Fruit fly (Drosophila melanogaster) whole organism, wandering third instar larva: ENCODE results near the gene Tcs3.

Experiments
- Abd-B ChIP-seq: fragments of >200 bp; optimal IDR thresholded peaks from 2 replicates; lab custom pipeline; 2017; ENCODE audit warnings: missing biosample characterization, missing genetic modification characterization
- CG32264 ChIP-seq: fragments of 200-800 bp; sonication (Bioruptor generic); optimal IDR thresholded peaks from 2 replicates; lab custom pipeline; 2016; ENCODE audit warnings: missing biosample characterization, missing genetic modification characterization
- CG9705 ChIP-seq: fragments of 200-800 bp; sonication (Bioruptor generic); optimal IDR thresholded peaks from 2 replicates; lab custom pipeline; 2018; ENCODE audit warnings: missing biosample characterization, mild to moderate bottlenecking, missing genetic modification characterization
- CrebA ChIP-seq: fragments of 200-800 bp; sonication (Bioruptor generic); optimal IDR thresholded peaks from 2 replicates; lab custom pipeline; 2016; ENCODE audit warnings: missing biosample characterization, mild to moderate bottlenecking, missing genetic modification characterization, borderline replicate concordance
- Dfd ChIP-seq: fragments of >200 bp; optimal IDR thresholded peaks from 2 replicates; lab custom pipeline; 2017; ENCODE audit warnings: missing biosample characterization, missing genetic modification characterization
- Dif ChIP-seq: fragments of 200-275, 200-300 bp; sonication (Bioruptor generic); optimal IDR thresholded peaks from 2 replicates; lab custom pipeline; 2018; ENCODE audit warnings: missing biosample characterization, missing genetic modification characterization; ENCODE audit not compliant: partially characterized antibody
- GATAd ChIP-seq: sonication (Bioruptor generic); optimal IDR thresholded peaks from 2 replicates; lab custom pipeline; 2016; ENCODE audit warnings: missing biosample characterization, missing genetic modification characterization
- HLH106 ChIP-seq: fragments of 200-800 bp; optimal IDR thresholded peaks from 3 replicates; lab custom pipeline; 2019; ENCODE audit warnings: missing biosample characterization, mild to moderate bottlenecking, missing genetic modification characterization, moderate library complexity
- Hnf4 ChIP-seq: fragments of 200-800 bp; sonication (Bioruptor generic); optimal IDR thresholded peaks from 2 replicates; lab custom pipeline; 2016; ENCODE audit warnings: missing biosample characterization, mild to moderate bottlenecking, missing genetic modification characterization
- Hr78 ChIP-seq: fragments of >200 bp; optimal IDR thresholded peaks from 2 replicates; lab custom pipeline; 2017; ENCODE audit warnings: missing biosample characterization, missing genetic modification characterization
- Hr83 ChIP-seq: fragments of 200-300 bp; sonication (Bioruptor generic); optimal IDR thresholded peaks from 2 replicates; lab custom pipeline; 2016; ENCODE audit warnings: missing biosample characterization, mild to moderate bottlenecking, missing genetic modification characterization, moderate library complexity; ENCODE audit not compliant: poor library complexity, severe bottlenecking
- Jra ChIP-seq: sonication (Bioruptor generic); optimal IDR thresholded peaks from 2 replicates; lab custom pipeline; 2016; ENCODE audit warnings: missing biosample characterization, missing genetic modification characterization
- Mio ChIP-seq: sonication (Bioruptor generic); optimal IDR thresholded peaks from 2 replicates; lab custom pipeline; 2016; ENCODE audit warnings: missing biosample characterization, missing genetic modification characterization
- Myc ChIP-seq: fragments of >200 bp; optimal IDR thresholded peaks from 2 replicates; lab custom pipeline; 2017
- N ChIP-seq: fragments of >200 bp; optimal IDR thresholded peaks from 2 replicates; lab custom pipeline; 2018; ENCODE audit warnings: missing biosample characterization, missing external identifiers, missing genetic modification characterization
- OdsH ChIP-seq: fragments of 200-800 bp; sonication (Bioruptor generic); optimal IDR thresholded peaks from 2 replicates; lab custom pipeline; 2016; ENCODE audit warnings: missing biosample characterization, mild to moderate bottlenecking, missing genetic modification characterization
- Rel ChIP-seq, 2 experiments: fragments of 200-800 bp; sonication (Bioruptor generic) in 1 of 2; optimal IDR thresholded peaks; 2 replicates in 1 of 2; 3 replicates in 1 of 2; lab custom pipeline; 2016 to 2019; ENCODE audit warnings: mild to moderate bottlenecking in 2 of 2, missing biosample characterization in 2 of 2, missing genetic modification characterization in 2 of 2, moderate library complexity in 1 of 2
- Sp1 ChIP-seq: fragments of 200-800 bp; sonication (Bioruptor generic); optimal IDR thresholded peaks from 3 replicates; lab custom pipeline; 2019; ENCODE audit warnings: missing biosample characterization, mild to moderate bottlenecking, missing genetic modification characterization, moderate library complexity
- Vsx2 ChIP-seq: fragments of 200-300, 225-300 bp; sonication (Bioruptor generic); optimal IDR thresholded peaks from 2 replicates; lab custom pipeline; 2018; ENCODE audit warnings: missing biosample characterization, missing genetic modification characterization; ENCODE audit not compliant: partially characterized antibody
- br ChIP-seq: fragments of 200-800 bp; sonication (Bioruptor generic); optimal IDR thresholded peaks from 2 replicates; lab custom pipeline; 2016; ENCODE audit warnings: missing biosample characterization, missing genetic modification characterization
- brk ChIP-seq: fragments of 200-800 bp; sonication (Bioruptor generic); optimal IDR thresholded peaks from 2 replicates; lab custom pipeline; 2016; ENCODE audit warnings: missing biosample characterization, mild to moderate bottlenecking, missing genetic modification characterization
- dl ChIP-seq, 2 experiments: fragments of 175-275, 200-275 bp in 1 of 2; fragments of 200-275 bp in 1 of 2; sonication (Bioruptor generic); optimal IDR thresholded peaks; lab custom pipeline; 2018; ENCODE audit warnings: mild to moderate bottlenecking in 2 of 2, missing biosample characterization in 2 of 2, missing genetic modification characterization in 2 of 2, moderate library complexity in 2 of 2; ENCODE audit not compliant: partially characterized antibody in 2 of 2, insufficient read depth in 1 of 2
- dmrt93B ChIP-seq: fragments of 200-800 bp; sonication (Bioruptor generic); optimal IDR thresholded peaks from 2 replicates; lab custom pipeline; 2018; ENCODE audit warnings: missing biosample characterization, mild to moderate bottlenecking, missing genetic modification characterization
- dsf ChIP-seq: sonication (Bioruptor generic); optimal IDR thresholded peaks from 2 replicates; lab custom pipeline; 2016; ENCODE audit warnings: missing biosample characterization, missing genetic modification characterization, borderline replicate concordance
- ey ChIP-seq: fragments of 200-800 bp; sonication (Bioruptor generic); optimal IDR thresholded peaks from 2 replicates; lab custom pipeline; 2016; ENCODE audit warnings: missing biosample characterization, missing genetic modification characterization
- foxo ChIP-seq, 2 experiments: fragments of 200-800 bp; sonication (Bioruptor generic); optimal IDR thresholded peaks; 2 replicates in 1 of 2; 3 replicates in 1 of 2; lab custom pipeline; 2016 to 2017; ENCODE audit warnings: missing biosample characterization in 2 of 2, missing genetic modification characterization in 2 of 2
- fru ChIP-seq: fragments of 200-800 bp; sonication (Bioruptor generic); optimal IDR thresholded peaks from 3 replicates; lab custom pipeline; 2016; ENCODE audit warnings: missing biosample characterization, mild to moderate bottlenecking, missing genetic modification characterization
- h ChIP-seq: fragments of 200-800 bp; sonication (Bioruptor generic); optimal IDR thresholded peaks from 3 replicates; lab custom pipeline; 2016; ENCODE audit warnings: missing biosample characterization, mild to moderate bottlenecking, missing genetic modification characterization
- jim ChIP-seq: fragments of 175-275, 200-325 bp; sonication (Bioruptor generic); optimal IDR thresholded peaks from 2 replicates; lab custom pipeline; 2016; ENCODE audit warnings: missing biosample characterization, mild to moderate bottlenecking, missing genetic modification characterization
- lola ChIP-seq: fragments of >200 bp; optimal IDR thresholded peaks from 2 replicates; lab custom pipeline; 2017; ENCODE audit warnings: missing biosample characterization, missing genetic modification characterization
- pan ChIP-seq: fragments of >200 bp; optimal IDR thresholded peaks from 2 replicates; lab custom pipeline; 2017
- psq ChIP-seq: fragments of 200-800 bp; sonication (Bioruptor generic); optimal IDR thresholded peaks from 3 replicates; lab custom pipeline; 2017; ENCODE audit warnings: missing biosample characterization, mild to moderate bottlenecking, missing genetic modification characterization, moderate library complexity
- rgr ChIP-seq: fragments of 200-800 bp; sonication (Bioruptor generic); optimal IDR thresholded peaks from 3 replicates; lab custom pipeline; 2016; ENCODE audit warnings: missing biosample characterization, mild to moderate bottlenecking, missing genetic modification characterization
- sage ChIP-seq: fragments of 200-800 bp; sonication (Bioruptor generic); optimal IDR thresholded peaks from 2 replicates; lab custom pipeline; 2016; ENCODE audit warnings: missing biosample characterization, mild to moderate bottlenecking, missing genetic modification characterization
- sv ChIP-seq: fragments of 200-800 bp; sonication (Bioruptor generic); optimal IDR thresholded peaks from 3 replicates; lab custom pipeline; 2016; ENCODE audit warnings: missing biosample characterization, missing genetic modification characterization
- tai ChIP-seq: sonication (Bioruptor generic); optimal IDR thresholded peaks from 2 replicates; lab custom pipeline; 2016; ENCODE audit warnings: missing biosample characterization, missing genetic modification characterization
- usp ChIP-seq: fragments of >200 bp; optimal IDR thresholded peaks from 2 replicates; lab custom pipeline; 2017; ENCODE audit warnings: missing biosample characterization, missing genetic modification characterization
- woc ChIP-seq: sonication (Bioruptor generic); optimal IDR thresholded peaks from 2 replicates; lab custom pipeline; 2016; ENCODE audit warnings: missing biosample characterization, mild to moderate bottlenecking, missing genetic modification characterization

The Tcs3 gene

DNA sequence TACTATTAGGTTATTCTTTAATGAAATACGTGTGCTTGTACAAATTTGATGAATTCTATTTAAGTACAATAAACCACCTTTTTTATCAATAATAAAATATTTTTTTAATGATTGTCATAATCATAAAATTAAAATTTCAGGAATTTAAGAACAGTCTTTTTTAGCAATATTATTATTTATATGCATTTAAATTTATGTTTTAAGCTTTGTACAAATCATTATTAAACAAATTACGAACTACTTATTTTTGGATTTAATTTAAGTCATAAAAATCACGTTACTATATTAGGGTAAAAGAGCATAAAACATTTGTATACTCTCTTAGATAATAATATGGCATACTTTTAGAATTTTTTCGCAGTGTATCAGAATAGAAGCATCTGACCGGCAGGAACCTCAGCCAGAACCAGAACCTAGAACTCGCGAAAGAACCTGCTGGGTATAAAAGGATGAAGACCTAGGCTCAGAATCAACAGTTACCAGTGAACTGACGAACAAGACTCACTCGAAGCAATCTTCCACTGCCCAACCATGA, 10.4 kb downstream of the Tcs3 start, which contains the start of gene Cpr72Ea:
Gene Cpr72Ea, plus strand, starts transcription at position 485 of the 535 bp plus-strand sequence.
- TF ChIP-seq Hr78 (GFP tag; lab: Kevin White, UChicago) (no peak), Hnf4 (no peak), CG32264 (GFP tag; lab: Kevin White, UChicago) (no peak), jim (GFP tag; lab: Kevin White, UChicago) (no peak), sv (GFP tag; lab: Kevin White, UChicago) (no peak), CrebA (GFP tag; lab: Kevin White, UChicago) (no peak), Rel (GFP tag; optimal IDR thresholded peaks at IDR 0.05; lab: Kevin White, UChicago) (no peak), Rel (tag; optimal IDR thresholded peaks at IDR 0.05; lab: Kevin White, UChicago) (no peak), Mio (GFP tag; lab: Kevin White, UChicago) (no peak), dsf (GFP tag; lab: Kevin White, UChicago) (no peak), dmrt93B (GFP tag; lab: Kevin White, UChicago) (no peak), OdsH (no peak), HLH106 (tag; lab: Kevin White, UChicago) (no peak), GATAd (GFP tag; lab: Kevin White, UChicago) (no peak), Abd-B (no peak), Sp1 (GFP tag; lab: Kevin White, UChicago) (no peak), dl (GFP tag; optimal IDR thresholded peaks at IDR 0.05; lab: Kevin White, UChicago; ENCODE audit: insufficient read depth in 1 of 2, partially characterized antibody in 2 of 2) (no peak), lola (GFP tag; lab: Kevin White, UChicago) (no peak), pan (lab: Kevin White, UChicago) (no peak), Hr83 (GFP tag; lab: Kevin White, UChicago) (no peak), sage (no peak)
- TF ChIP-seq, all 38 proteins: peak for 0

- TF ChIP-seq Hr83 (GFP tag; lab: Kevin White, UChicago): no peak
- peak; percentile 39 for TF ChIP-seq CG9705 (GFP tag; lab: Kevin White, UChicago)
- no peak for TF ChIP-seq Vsx2 (GFP tag; lab: Kevin White, UChicago)
- TF ChIP-seq Dfd (GFP tag; lab: Kevin White, UChicago): no peak
- TF ChIP-seq Sp1 (GFP tag; lab: Kevin White, UChicago): peak; percentile 78
- peak; percentile 66 for TF ChIP-seq psq (GFP tag; lab: Kevin White, UChicago)
- no peak for TF ChIP-seq sage
- peak; percentile 69 for TF ChIP-seq ey (GFP tag; lab: Kevin White, UChicago)
- TF ChIP-seq br (GFP tag; lab: Kevin White, UChicago): peak; percentile 73
- no peak for TF ChIP-seq dl (GFP tag; optimal IDR thresholded peaks at IDR 0.05; lab: Kevin White, UChicago; ENCODE audit: insufficient read depth in 1 of 2, partially characterized antibody in 2 of 2)
- TF ChIP-seq Hr78 (GFP tag; lab: Kevin White, UChicago): no peak
- TF ChIP-seq CrebA (GFP tag; lab: Kevin White, UChicago): no peak
- peak; percentile 65 for TF ChIP-seq Hnf4
- TF ChIP-seq foxo (GFP tag; optimal IDR thresholded peaks at IDR 0.05; lab: Kevin White, UChicago): peak in 1 of 2 experiments; percentile 78
- peak; percentile 82 for TF ChIP-seq HLH106 (tag; lab: Kevin White, UChicago)
- no peak for TF ChIP-seq tai (GFP tag; lab: Kevin White, UChicago)
- peak; percentile 81 for TF ChIP-seq OdsH
- TF ChIP-seq dmrt93B (GFP tag; lab: Kevin White, UChicago): peak; percentile 56
- TF ChIP-seq woc (GFP tag; lab: Kevin White, UChicago): peak; percentile 67
- no peak for TF ChIP-seq Rel (GFP tag; optimal IDR thresholded peaks at IDR 0.05; lab: Kevin White, UChicago)
- TF ChIP-seq Rel (tag; optimal IDR thresholded peaks at IDR 0.05; lab: Kevin White, UChicago): no peak
- TF ChIP-seq brk: peak; percentile 27
- no peak for TF ChIP-seq Mio (GFP tag; lab: Kevin White, UChicago)
- no peak for TF ChIP-seq Myc (lab: Kevin White, UChicago)
- no peak for TF ChIP-seq Dif (GFP tag; lab: Kevin White, UChicago)
- no peak for TF ChIP-seq usp (GFP tag; lab: Kevin White, UChicago)
- TF ChIP-seq pan (lab: Kevin White, UChicago): no peak
- no peak for TF ChIP-seq sv (GFP tag; lab: Kevin White, UChicago)
- TF ChIP-seq Jra: no peak
- TF ChIP-seq GATAd (GFP tag; lab: Kevin White, UChicago): no peak
- peak; percentile 83 for TF ChIP-seq h (GFP tag; lab: Kevin White, UChicago)
- no peak for TF ChIP-seq Abd-B
- TF ChIP-seq fru: peak; percentile 81
- no peak for TF ChIP-seq N (GFP tag; lab: Kevin White, UChicago)
- peak; percentile 25 for TF ChIP-seq CG32264 (GFP tag; lab: Kevin White, UChicago)
- TF ChIP-seq rgr (GFP tag; lab: Kevin White, UChicago): peak; percentile 70
- no peak for TF ChIP-seq lola (GFP tag; lab: Kevin White, UChicago)
- TF ChIP-seq dsf (GFP tag; lab: Kevin White, UChicago): no peak
- TF ChIP-seq jim (GFP tag; lab: Kevin White, UChicago): no peak
Measured at dm6 chr3L:16364182-16364581, 12.4 kb downstream of the Tcs3 start.
